Fruit fly (Drosophila melanogaster) whole organism, prepupa: ENCODE data around the gene Mekk1.

Experiments used
- Blimp-1 ChIP-seq: fragments of 200-800 bp; sonication (Bioruptor generic); optimal IDR thresholded peaks from 3 replicates; lab custom pipeline; 2017; ENCODE audit warnings: missing biosample characterization, missing genetic modification characterization, mild to moderate bottlenecking, moderate library complexity, missing genetic modification reagents
- CG10631 ChIP-seq: fragments of 200-800 bp; sonication (Bioruptor generic); optimal IDR thresholded peaks from 2 replicates; lab custom pipeline; 2016; ENCODE audit warnings: missing biosample characterization, missing genetic modification characterization
- CG11902 ChIP-seq: fragments of 200-800 bp; sonication (Bioruptor generic); optimal IDR thresholded peaks from 3 replicates; lab custom pipeline; 2016; ENCODE audit warnings: missing biosample characterization, missing genetic modification characterization
- CG1621 ChIP-seq: fragments of 200-800 bp; sonication (Bioruptor generic); optimal IDR thresholded peaks from 3 replicates; lab custom pipeline; 2018; ENCODE audit warnings: missing biosample characterization, mild to moderate bottlenecking, missing genetic modification characterization
- CG16779 ChIP-seq: fragments of 200-800 bp; sonication (Bioruptor generic); optimal IDR thresholded peaks from 3 replicates; lab custom pipeline; 2017; ENCODE audit warnings: missing biosample characterization, mild to moderate bottlenecking, missing genetic modification characterization
- CG3032 ChIP-seq: fragments of 200-800 bp; optimal IDR thresholded peaks from 2 replicates; lab custom pipeline; 2019; ENCODE audit warnings: missing biosample characterization, mild to moderate bottlenecking, missing genetic modification characterization, moderate library complexity
- CG31627 ChIP-seq: fragments of 200-800 bp; sonication (Bioruptor generic); optimal IDR thresholded peaks from 3 replicates; lab custom pipeline; 2016; ENCODE audit warnings: missing biosample characterization, missing genetic modification characterization
- CG32006 ChIP-seq: fragments of 200-800 bp; sonication (Bioruptor generic); optimal IDR thresholded peaks from 3 replicates; lab custom pipeline; 2017; ENCODE audit warnings: missing biosample characterization, mild to moderate bottlenecking, missing genetic modification characterization
- CG34406 ChIP-seq: fragments of 200-800 bp; sonication (Bioruptor generic); optimal IDR thresholded peaks from 3 replicates; lab custom pipeline; 2016; ENCODE audit warnings: missing biosample characterization, missing genetic modification characterization
- CG3919 ChIP-seq: fragments of 200-800 bp; sonication (Bioruptor generic); optimal IDR thresholded peaks from 3 replicates; lab custom pipeline; 2016; ENCODE audit warnings: missing biosample characterization, missing genetic modification characterization
- CG4318 ChIP-seq: fragments of 200-800 bp; sonication (Bioruptor generic); optimal IDR thresholded peaks from 3 replicates; lab custom pipeline; 2017; ENCODE audit warnings: missing biosample characterization, mild to moderate bottlenecking, missing genetic modification characterization
- CG6276 ChIP-seq: fragments of 200-800 bp; sonication (Bioruptor generic); optimal IDR thresholded peaks from 2 replicates; lab custom pipeline; 2017; ENCODE audit warnings: missing biosample characterization, mild to moderate bottlenecking, missing genetic modification characterization
- CG6808 ChIP-seq: fragments of 200-800 bp; sonication (Bioruptor generic); optimal IDR thresholded peaks from 3 replicates; lab custom pipeline; 2017; ENCODE audit warnings: missing biosample characterization, missing genetic modification characterization, mild to moderate bottlenecking, moderate library complexity, missing genetic modification reagents
- CG7368 ChIP-seq: fragments of 200-800 bp; sonication (Bioruptor generic); optimal IDR thresholded peaks from 3 replicates; lab custom pipeline; 2016; ENCODE audit warnings: missing biosample characterization, missing genetic modification characterization
- CG8119 ChIP-seq: fragments of 200-800 bp; sonication (Bioruptor generic); IDR thresholded peaks from 3 replicates; pipeline ENCODE4 v1.3.6; 2022; ENCODE audit warnings: missing biosample characterization, missing genetic modification characterization
- CG8632 ChIP-seq: fragments of 200-800 bp; sonication (Bioruptor generic); optimal IDR thresholded peaks from 3 replicates; lab custom pipeline; 2016; ENCODE audit warnings: missing biosample characterization, missing genetic modification characterization
- CG9139 ChIP-seq: fragments of 200-800 bp; sonication (Bioruptor generic); optimal IDR thresholded peaks from 3 replicates; lab custom pipeline; 2017; ENCODE audit warnings: missing biosample characterization, mild to moderate bottlenecking, missing genetic modification characterization
- Eip75B ChIP-seq: fragments of 200-800 bp; sonication (Bioruptor generic); optimal IDR thresholded peaks from 3 replicates; lab custom pipeline; 2016; ENCODE audit warnings: missing biosample characterization, missing genetic modification characterization
- Eip78C ChIP-seq: fragments of 200-800 bp; sonication (Bioruptor generic); peaks from one replicate; lab custom pipeline; 2016; ENCODE audit warnings: missing biosample characterization, missing genetic modification characterization
- Eip93F ChIP-seq: fragments of 200-800 bp; sonication (Bioruptor generic); optimal IDR thresholded peaks from 2 replicates; lab custom pipeline; 2016; ENCODE audit warnings: missing biosample characterization, mild to moderate bottlenecking, missing genetic modification characterization
- Ets21C ChIP-seq: fragments of 200-800 bp; sonication (Bioruptor generic); optimal IDR thresholded peaks from 3 replicates; lab custom pipeline; 2016; ENCODE audit warnings: missing biosample characterization, missing genetic modification characterization
- Ets96B ChIP-seq: fragments of 200-800 bp; optimal IDR thresholded peaks from 2 replicates; lab custom pipeline; 2019; ENCODE audit warnings: missing biosample characterization, mild to moderate bottlenecking, missing genetic modification characterization, moderate library complexity
- Gug ChIP-seq: fragments of 200-800 bp; sonication (Bioruptor generic); IDR thresholded peaks from 2 replicates; pipeline ENCODE4 v1.3.6; 2022; ENCODE audit warnings: missing biosample characterization, missing genetic modification characterization
- Hr38 ChIP-seq: sonication (Bioruptor generic); optimal IDR thresholded peaks from 2 replicates; lab custom pipeline; 2016; ENCODE audit warnings: missing biosample characterization, missing genetic modification characterization
- Hr4 ChIP-seq: fragments of 200-800 bp; sonication (Bioruptor generic); optimal IDR thresholded peaks from 3 replicates; lab custom pipeline; 2016; ENCODE audit warnings: missing biosample characterization, missing genetic modification characterization
- Lpt ChIP-seq: fragments of 200-800 bp; sonication (Bioruptor generic); optimal IDR thresholded peaks from 3 replicates; lab custom pipeline; 2016; ENCODE audit warnings: missing biosample characterization, missing genetic modification characterization
- OdsH ChIP-seq: fragments of 200-800 bp; sonication (Bioruptor generic); optimal IDR thresholded peaks from 3 replicates; lab custom pipeline; 2016; ENCODE audit warnings: missing biosample characterization, missing genetic modification characterization
- Smox ChIP-seq: fragments of 200-800 bp; sonication (Bioruptor generic); optimal IDR thresholded peaks from 3 replicates; lab custom pipeline; 2016; ENCODE audit warnings: missing biosample characterization, missing genetic modification characterization
- Sox102F ChIP-seq: fragments of 200-800 bp; sonication (Bioruptor generic); optimal IDR thresholded peaks from 2 replicates; lab custom pipeline; 2016; ENCODE audit warnings: missing biosample characterization, mild to moderate bottlenecking, missing genetic modification characterization
- Sox14 ChIP-seq: fragments of 200-800 bp; sonication (Bioruptor generic); optimal IDR thresholded peaks from 3 replicates; lab custom pipeline; 2016; ENCODE audit warnings: missing biosample characterization, missing genetic modification characterization
- Sox15 ChIP-seq: fragments of 200-800 bp; sonication (Bioruptor generic); optimal IDR thresholded peaks from 3 replicates; lab custom pipeline; 2016; ENCODE audit warnings: missing biosample characterization, missing genetic modification characterization
- acj6 ChIP-seq: fragments of 200-800 bp; sonication (Bioruptor generic); optimal IDR thresholded peaks from 3 replicates; lab custom pipeline; 2016; ENCODE audit warnings: missing biosample characterization, missing genetic modification characterization
- cyc ChIP-seq: fragments of 200-800 bp; sonication (Bioruptor generic); optimal IDR thresholded peaks from 3 replicates; lab custom pipeline; 2016; ENCODE audit warnings: missing biosample characterization, missing genetic modification characterization
- dac ChIP-seq: fragments of 200-800 bp; sonication (Bioruptor generic); optimal IDR thresholded peaks from 2 replicates; lab custom pipeline; 2017; ENCODE audit warnings: missing biosample characterization, mild to moderate bottlenecking, missing genetic modification characterization
- dsx ChIP-seq: fragments of 200-800 bp; optimal IDR thresholded peaks from 3 replicates; lab custom pipeline; 2019; ENCODE audit warnings: missing biosample characterization, mild to moderate bottlenecking, missing genetic modification characterization, moderate library complexity; ENCODE audit not compliant: poor library complexity, severe bottlenecking
- eg ChIP-seq: fragments of 200-800 bp; sonication (Bioruptor generic); IDR thresholded peaks from 3 replicates; pipeline ENCODE4 v1.3.6; 2022; ENCODE audit warnings: missing biosample characterization, missing genetic modification characterization
- fd59A ChIP-seq: fragments of 200-800 bp; sonication (Bioruptor generic); optimal IDR thresholded peaks from 2 replicates; lab custom pipeline; 2017; ENCODE audit warnings: missing biosample characterization, mild to moderate bottlenecking, missing genetic modification characterization, missing genetic modification reagents
- fd85E ChIP-seq: fragments of 200-800 bp; sonication (Bioruptor generic); optimal IDR thresholded peaks from 3 replicates; lab custom pipeline; 2016; ENCODE audit warnings: missing biosample characterization, missing genetic modification characterization
- fkh ChIP-seq: fragments of 200-800 bp; sonication (Bioruptor generic); optimal IDR thresholded peaks from 3 replicates; lab custom pipeline; 2017; ENCODE audit warnings: missing biosample characterization, mild to moderate bottlenecking, missing genetic modification characterization, moderate library complexity
- net ChIP-seq: fragments of 200-800 bp; sonication (Bioruptor generic); optimal IDR thresholded peaks from 3 replicates; lab custom pipeline; 2016; ENCODE audit warnings: missing biosample characterization, missing genetic modification characterization
- pdm3 ChIP-seq: fragments of 200-800 bp; sonication (Bioruptor generic); optimal IDR thresholded peaks from 3 replicates; lab custom pipeline; 2016; ENCODE audit warnings: missing biosample characterization, missing genetic modification characterization
- salr ChIP-seq, 2 experiments: fragments of 200-800 bp; sonication (Bioruptor generic); optimal IDR thresholded peaks; 3 replicates each; lab custom pipeline; 2016 to 2018; ENCODE audit warnings: missing biosample characterization in 2 of 2, missing genetic modification characterization in 2 of 2, mild to moderate bottlenecking in 1 of 2
- spab ChIP-seq: fragments of 200-800 bp; sonication (Bioruptor generic); optimal IDR thresholded peaks from 2 replicates; lab custom pipeline; 2017; ENCODE audit warnings: missing biosample characterization, mild to moderate bottlenecking, missing genetic modification characterization, missing genetic modification reagents
- ss ChIP-seq, 2 experiments: fragments of 200-800 bp; sonication (Bioruptor generic); optimal IDR thresholded peaks; 2 replicates in 1 of 2; 3 replicates in 1 of 2; lab custom pipeline; 2017 to 2018; ENCODE audit warnings: mild to moderate bottlenecking in 2 of 2, missing biosample characterization in 2 of 2, missing genetic modification characterization in 2 of 2, moderate library complexity in 1 of 2
- vri ChIP-seq: fragments of 200-800 bp; sonication (Bioruptor generic); optimal IDR thresholded peaks from 3 replicates; lab custom pipeline; 2016; ENCODE audit warnings: missing biosample characterization, mild to moderate bottlenecking, missing genetic modification characterization

Mekk1 gene

dm6 chr3R:18741027-18741843 is 2.2 kb downstream of the Mekk1 start (continued):
- TF ChIP-seq Blimp-1 (GFP tag; lab: Kevin White, UChicago) (peak; percentile 84), Ets21C (GFP tag; lab: Kevin White, UChicago) (peak; percentile 87), CG4318 (peak; percentile 81), fd59A (GFP tag; lab: Kevin White, UChicago) (peak; percentile 81), CG11902 (peak; percentile 85), pdm3 (peak; percentile 90), CG8632 (GFP tag; lab: Kevin White, UChicago) (peak; percentile 89), CG9139 (peak; percentile 54), CG3032 (tag; lab: Kevin White, UChicago) (peak; percentile 87), salr (GFP tag; optimal IDR thresholded peaks at IDR 0.05; lab: Kevin White, UChicago) (peak; percentile 65 to 87), CG3919 (peak; percentile 95), Lpt (GFP tag; lab: Kevin White, UChicago) (peak; percentile 92), acj6 (GFP tag; lab: Kevin White, UChicago) (peak; percentile 93), CG6808 (GFP tag; lab: Kevin White, UChicago) (peak; percentile 83), CG34406 (peak; percentile 94), Smox (GFP tag; lab: Kevin White, UChicago) (peak; percentile 95), net (GFP tag; lab: Kevin White, UChicago) (peak; percentile 88), cyc (GFP tag; lab: Kevin White, UChicago) (peak; percentile 95), Gug (GFP tag; lab: Robert Waterston, UW) (peak; percentile 87), eg (peak; percentile 95), Sox14 (GFP tag; lab: Kevin White, UChicago) (peak; percentile 92), Eip93F (GFP tag; lab: Kevin White, UChicago) (peak; percentile 95), ss (GFP tag; optimal IDR thresholded peaks at IDR 0.05; lab: Kevin White, UChicago) (peak; percentile 80 to 84), dsx (GFP tag; lab: Kevin White, UChicago) (peak; percentile 88), fkh (GFP tag; lab: Kevin White, UChicago) (peak; percentile 56), CG10631 (GFP tag; lab: Kevin White, UChicago) (peak; percentile 94), CG7368 (GFP tag; lab: Kevin White, UChicago) (peak; percentile 85), Hr38 (GFP tag; lab: Kevin White, UChicago) (no peak), OdsH (GFP tag; lab: Kevin White, UChicago) (peak; percentile 95), Sox15 (GFP tag; lab: Kevin White, UChicago) (peak; percentile 85), CG16779 (tag; lab: Kevin White, UChicago) (peak; percentile 67)
- TF ChIP-seq, all 60 proteins: peak for 59

dm6 chr3R:18739978-18740954 is 3.1 kb downstream of the Mekk1 start:
- TF ChIP-seq acj6 (GFP tag; lab: Kevin White, UChicago) = no peak
- TF ChIP-seq Hr4 (GFP tag; lab: Kevin White, UChicago) = no peak
- no peak for TF ChIP-seq ss (GFP tag; optimal IDR thresholded peaks at IDR 0.05; lab: Kevin White, UChicago)
- TF ChIP-seq Sox14 (GFP tag; lab: Kevin White, UChicago) = no peak
- no peak for TF ChIP-seq OdsH (GFP tag; lab: Kevin White, UChicago)
- TF ChIP-seq fkh (GFP tag; lab: Kevin White, UChicago) = peak; percentile 40
- TF ChIP-seq Eip75B (GFP tag; lab: Kevin White, UChicago) = no peak
- TF ChIP-seq Sox102F = no peak
- TF ChIP-seq CG10631 (GFP tag; lab: Kevin White, UChicago) = no peak
- TF ChIP-seq Eip78C (GFP tag; lab: Kevin White, UChicago) = peak; percentile 76
- TF ChIP-seq dac = no peak
- TF ChIP-seq spab = no peak
- peak; percentile 10 for TF ChIP-seq Smox (GFP tag; lab: Kevin White, UChicago)
- no peak for TF ChIP-seq Gug (GFP tag; lab: Robert Waterston, UW)
- no peak for TF ChIP-seq CG8632 (GFP tag; lab: Kevin White, UChicago)
- no peak; the same call in 2 of the 3 replicates for TF ChIP-seq CG8119 (GFP tag; lab: Robert Waterston, UW)
- no peak for TF ChIP-seq Ets96B (tag; lab: Kevin White, UChicago)
- no peak for TF ChIP-seq Eip93F (GFP tag; lab: Kevin White, UChicago)
- TF ChIP-seq CG32006 (GFP tag; lab: Kevin White, UChicago) = no peak
- TF ChIP-seq fd85E (GFP tag; lab: Kevin White, UChicago) = no peak
- peak; percentile 7 for TF ChIP-seq CG6276 (GFP tag; lab: Kevin White, UChicago)
- peak; percentile 13 for TF ChIP-seq vri (GFP tag; lab: Kevin White, UChicago)
- peak; percentile 4 for TF ChIP-seq CG1621
- no peak for TF ChIP-seq CG31627 (GFP tag; lab: Kevin White, UChicago)
